Fruit fly (Drosophila melanogaster) whole organism, pupa: ENCODE data around the gene eEF2.

ENCODE experiments used
- CG10348 ChIP-seq: fragments of 200-800 bp; sonication (Bioruptor generic); IDR thresholded peaks from 2 replicates; pipeline ENCODE4 v1.3.6; 2022; ENCODE audit warnings: missing biosample characterization, missing genetic modification characterization
- CG12605 ChIP-seq: fragments of 200-800 bp; sonication (Bioruptor generic); IDR thresholded peaks from 2 replicates; pipeline ENCODE4 v1.3.6; 2022; ENCODE audit warnings: missing biosample characterization, missing genetic modification characterization
- CG14655 ChIP-seq: fragments of 200-800 bp; sonication (Bioruptor generic); optimal IDR thresholded peaks from 3 replicates; lab custom pipeline; 2017; ENCODE audit warnings: mild to moderate bottlenecking, missing biosample characterization, missing genetic modification reagents, missing genetic modification characterization
- CG15710 ChIP-seq: fragments of 200-800 bp; sonication (Bioruptor generic); optimal IDR thresholded peaks from 2 replicates; lab custom pipeline; 2018; ENCODE audit warnings: missing biosample characterization, mild to moderate bottlenecking, missing genetic modification characterization, moderate library complexity
- CG32121 ChIP-seq: fragments of 200-800 bp; sonication (Bioruptor generic); IDR thresholded peaks from 2 replicates; pipeline ENCODE4 v1.3.6; 2022; ENCODE audit warnings: missing biosample characterization, missing genetic modification characterization
- CG34367 ChIP-seq: fragments of 200-800 bp; sonication (Bioruptor generic); optimal IDR thresholded peaks from 2 replicates; lab custom pipeline; 2018; ENCODE audit warnings: missing biosample characterization, mild to moderate bottlenecking, missing genetic modification characterization
- CG8159 ChIP-seq: fragments of 200-800 bp; sonication (Bioruptor generic); optimal IDR thresholded peaks from 3 replicates; lab custom pipeline; 2018; ENCODE audit warnings: missing biosample characterization, mild to moderate bottlenecking, missing genetic modification characterization, moderate library complexity
- D1 ChIP-seq: fragments of 200-800 bp; sonication (Bioruptor generic); optimal IDR thresholded peaks from 2 replicates; lab custom pipeline; 2018; ENCODE audit warnings: missing biosample characterization, mild to moderate bottlenecking, missing genetic modification characterization, moderate library complexity
- EcR ChIP-seq: fragments of 200-800 bp; sonication (Bioruptor generic); optimal IDR thresholded peaks from 3 replicates; lab custom pipeline; 2019; ENCODE audit warnings: missing biosample characterization, missing genetic modification characterization, mild to moderate bottlenecking, moderate library complexity, missing genetic modification reagents
- Pif1A ChIP-seq: fragments of 200-800 bp; sonication (Bioruptor generic); optimal IDR thresholded peaks from 3 replicates; lab custom pipeline; 2016; ENCODE audit warnings: missing biosample characterization, missing genetic modification characterization
- Snoo ChIP-seq: fragments of 200-800 bp; sonication (Bioruptor generic); optimal IDR thresholded peaks from 3 replicates; lab custom pipeline; 2017; ENCODE audit warnings: missing biosample characterization, mild to moderate bottlenecking, missing genetic modification characterization, inconsistent platforms
- fd96Ca ChIP-seq: fragments of 200-800 bp; sonication (Bioruptor generic); IDR thresholded peaks from 3 replicates; pipeline ENCODE4 v1.3.6; 2022; ENCODE audit warnings: missing biosample characterization, missing genetic modification characterization
- gl ChIP-seq: fragments of 200-800 bp; sonication (Bioruptor generic); optimal IDR thresholded peaks from 2 replicates; lab custom pipeline; 2018; ENCODE audit warnings: missing biosample characterization, mild to moderate bottlenecking, missing genetic modification characterization
- rn ChIP-seq: fragments of 200-800 bp; sonication (Bioruptor generic); IDR thresholded peaks from 2 replicates; pipeline ENCODE4 v1.3.6; 2022; ENCODE audit warnings: missing biosample characterization, missing genetic modification characterization

DNA sequence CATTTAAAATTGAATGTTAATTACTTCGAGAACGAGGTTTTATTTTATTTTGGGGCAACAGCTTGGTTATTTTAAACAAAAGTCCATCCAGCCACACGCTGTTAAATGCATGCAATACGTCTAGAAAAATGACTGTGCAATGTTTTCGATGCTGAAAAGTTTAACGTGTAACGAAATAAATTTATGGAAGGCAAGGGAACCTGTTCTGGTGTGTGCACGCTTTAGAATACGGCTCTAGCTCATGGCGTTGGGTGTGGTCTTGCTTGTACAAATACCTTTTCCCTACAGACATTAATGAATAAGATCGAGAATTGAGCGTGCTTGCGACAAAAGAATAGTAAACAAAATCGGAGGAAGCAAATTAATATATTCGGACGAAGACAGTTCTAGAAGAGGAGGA is 33.2 kb downstream of the eEF2 start:
- TF ChIP-seq Pif1A (GFP tag; lab: Kevin White, UChicago) = no peak
- TF ChIP-seq EcR (GFP tag; lab: Kevin White, UChicago) = no peak
- TF ChIP-seq CG14655 (GFP tag; lab: Kevin White, UChicago) = no peak
- no peak for TF ChIP-seq CG10348 (GFP tag; lab: Robert Waterston, UW)
- TF ChIP-seq CG8159 (tag; lab: Kevin White, UChicago) = no peak
- TF ChIP-seq D1 (tag; lab: Kevin White, UChicago) = no peak
- TF ChIP-seq gl (tag; lab: Kevin White, UChicago) = no peak
- no peak for TF ChIP-seq fd96Ca (GFP tag; lab: Robert Waterston, UW)
- no peak for TF ChIP-seq CG15710
- no peak for TF ChIP-seq rn (GFP tag; lab: Robert Waterston, UW)
- TF ChIP-seq CG34367 (tag; lab: Kevin White, UChicago) = no peak
- TF ChIP-seq Snoo (tag; lab: Kevin White, UChicago) = no peak
- no peak for TF ChIP-seq CG32121 (GFP tag; lab: Robert Waterston, UW)
- TF ChIP-seq CG12605 (GFP tag; lab: Robert Waterston, UW) = no peak
